Fruit fly (Drosophila melanogaster) whole organism, prepupa: Measurements from ENCODE around the gene Spc105R.

ENCODE experiments used
- CG10631 ChIP-seq: fragments of 200-800 bp; sonication (Bioruptor generic); optimal IDR thresholded peaks from 2 replicates; lab custom pipeline; 2016; ENCODE audit warnings: missing biosample characterization, missing genetic modification characterization
- CG10669 ChIP-seq: fragments of 200-800 bp; sonication (Bioruptor generic); optimal IDR thresholded peaks from 3 replicates; lab custom pipeline; 2018; ENCODE audit warnings: missing biosample characterization, mild to moderate bottlenecking, missing genetic modification characterization, moderate library complexity
- CG11294 ChIP-seq: fragments of 200-800 bp; sonication (Bioruptor generic); IDR thresholded peaks from 2 replicates; pipeline ENCODE4 v1.3.6; 2022; ENCODE audit warnings: missing biosample characterization, missing genetic modification characterization
- CG11762 ChIP-seq: fragments of 200-800 bp; sonication (Bioruptor generic); optimal IDR thresholded peaks from 3 replicates; lab custom pipeline; 2016; ENCODE audit warnings: missing biosample characterization, missing genetic modification characterization; ENCODE audit not compliant: insufficient read depth
- CG11902 ChIP-seq: fragments of 200-800 bp; sonication (Bioruptor generic); optimal IDR thresholded peaks from 3 replicates; lab custom pipeline; 2016; ENCODE audit warnings: missing biosample characterization, missing genetic modification characterization
- CG16779 ChIP-seq: fragments of 200-800 bp; sonication (Bioruptor generic); optimal IDR thresholded peaks from 3 replicates; lab custom pipeline; 2017; ENCODE audit warnings: missing biosample characterization, mild to moderate bottlenecking, missing genetic modification characterization
- CG32006 ChIP-seq: fragments of 200-800 bp; sonication (Bioruptor generic); optimal IDR thresholded peaks from 3 replicates; lab custom pipeline; 2017; ENCODE audit warnings: missing biosample characterization, mild to moderate bottlenecking, missing genetic modification characterization
- CG3919 ChIP-seq: fragments of 200-800 bp; sonication (Bioruptor generic); optimal IDR thresholded peaks from 3 replicates; lab custom pipeline; 2016; ENCODE audit warnings: missing biosample characterization, missing genetic modification characterization
- CG4318 ChIP-seq: fragments of 200-800 bp; sonication (Bioruptor generic); optimal IDR thresholded peaks from 3 replicates; lab custom pipeline; 2017; ENCODE audit warnings: missing biosample characterization, mild to moderate bottlenecking, missing genetic modification characterization
- CG6808 ChIP-seq: fragments of 200-800 bp; sonication (Bioruptor generic); optimal IDR thresholded peaks from 3 replicates; lab custom pipeline; 2017; ENCODE audit warnings: missing biosample characterization, missing genetic modification characterization, mild to moderate bottlenecking, moderate library complexity, missing genetic modification reagents
- CG6854 ChIP-seq: fragments of 200-800 bp; sonication (Bioruptor generic); optimal IDR thresholded peaks from 2 replicates; lab custom pipeline; 2017; ENCODE audit warnings: missing biosample characterization, mild to moderate bottlenecking, missing genetic modification characterization
- CG7368 ChIP-seq: fragments of 200-800 bp; sonication (Bioruptor generic); optimal IDR thresholded peaks from 3 replicates; lab custom pipeline; 2016; ENCODE audit warnings: missing biosample characterization, missing genetic modification characterization
- CG8119 ChIP-seq: fragments of 200-800 bp; sonication (Bioruptor generic); IDR thresholded peaks from 3 replicates; pipeline ENCODE4 v1.3.6; 2022; ENCODE audit warnings: missing biosample characterization, missing genetic modification characterization
- CG8319 ChIP-seq: fragments of 200-800 bp; sonication (Bioruptor generic); optimal IDR thresholded peaks from 3 replicates; lab custom pipeline; 2016; ENCODE audit warnings: missing biosample characterization, missing genetic modification characterization
- CG8632 ChIP-seq: fragments of 200-800 bp; sonication (Bioruptor generic); optimal IDR thresholded peaks from 3 replicates; lab custom pipeline; 2016; ENCODE audit warnings: missing biosample characterization, missing genetic modification characterization
- CG9139 ChIP-seq: fragments of 200-800 bp; sonication (Bioruptor generic); optimal IDR thresholded peaks from 3 replicates; lab custom pipeline; 2017; ENCODE audit warnings: missing biosample characterization, mild to moderate bottlenecking, missing genetic modification characterization
- Eip75B ChIP-seq: fragments of 200-800 bp; sonication (Bioruptor generic); optimal IDR thresholded peaks from 3 replicates; lab custom pipeline; 2016; ENCODE audit warnings: missing biosample characterization, missing genetic modification characterization
- Eip78C ChIP-seq: fragments of 200-800 bp; sonication (Bioruptor generic); peaks from one replicate; lab custom pipeline; 2016; ENCODE audit warnings: missing biosample characterization, missing genetic modification characterization
- Eip93F ChIP-seq: fragments of 200-800 bp; sonication (Bioruptor generic); optimal IDR thresholded peaks from 2 replicates; lab custom pipeline; 2016; ENCODE audit warnings: missing biosample characterization, mild to moderate bottlenecking, missing genetic modification characterization
- Hr4 ChIP-seq: fragments of 200-800 bp; sonication (Bioruptor generic); optimal IDR thresholded peaks from 3 replicates; lab custom pipeline; 2016; ENCODE audit warnings: missing biosample characterization, missing genetic modification characterization
- Lpt ChIP-seq: fragments of 200-800 bp; sonication (Bioruptor generic); optimal IDR thresholded peaks from 3 replicates; lab custom pipeline; 2016; ENCODE audit warnings: missing biosample characterization, missing genetic modification characterization
- Met ChIP-seq: fragments of 200-800 bp; sonication (Bioruptor generic); optimal IDR thresholded peaks from 3 replicates; lab custom pipeline; 2016; ENCODE audit warnings: missing biosample characterization, missing genetic modification characterization
- OdsH ChIP-seq: fragments of 200-800 bp; sonication (Bioruptor generic); optimal IDR thresholded peaks from 3 replicates; lab custom pipeline; 2016; ENCODE audit warnings: missing biosample characterization, missing genetic modification characterization
- Smox ChIP-seq: fragments of 200-800 bp; sonication (Bioruptor generic); optimal IDR thresholded peaks from 3 replicates; lab custom pipeline; 2016; ENCODE audit warnings: missing biosample characterization, missing genetic modification characterization
- Sox102F ChIP-seq: fragments of 200-800 bp; sonication (Bioruptor generic); optimal IDR thresholded peaks from 2 replicates; lab custom pipeline; 2016; ENCODE audit warnings: missing biosample characterization, mild to moderate bottlenecking, missing genetic modification characterization
- Sox14 ChIP-seq: fragments of 200-800 bp; sonication (Bioruptor generic); optimal IDR thresholded peaks from 3 replicates; lab custom pipeline; 2016; ENCODE audit warnings: missing biosample characterization, missing genetic modification characterization
- acj6 ChIP-seq: fragments of 200-800 bp; sonication (Bioruptor generic); optimal IDR thresholded peaks from 3 replicates; lab custom pipeline; 2016; ENCODE audit warnings: missing biosample characterization, missing genetic modification characterization
- cyc ChIP-seq: fragments of 200-800 bp; sonication (Bioruptor generic); optimal IDR thresholded peaks from 3 replicates; lab custom pipeline; 2016; ENCODE audit warnings: missing biosample characterization, missing genetic modification characterization
- esn ChIP-seq: fragments of 200-800 bp; sonication (Bioruptor generic); optimal IDR thresholded peaks from 2 replicates; lab custom pipeline; 2016; ENCODE audit warnings: missing biosample characterization, mild to moderate bottlenecking, missing genetic modification characterization, moderate library complexity
- fd85E ChIP-seq: fragments of 200-800 bp; sonication (Bioruptor generic); optimal IDR thresholded peaks from 3 replicates; lab custom pipeline; 2016; ENCODE audit warnings: missing biosample characterization, missing genetic modification characterization
- fkh ChIP-seq: fragments of 200-800 bp; sonication (Bioruptor generic); optimal IDR thresholded peaks from 3 replicates; lab custom pipeline; 2017; ENCODE audit warnings: missing biosample characterization, mild to moderate bottlenecking, missing genetic modification characterization, moderate library complexity
- net ChIP-seq: fragments of 200-800 bp; sonication (Bioruptor generic); optimal IDR thresholded peaks from 3 replicates; lab custom pipeline; 2016; ENCODE audit warnings: missing biosample characterization, missing genetic modification characterization
- pdm3 ChIP-seq: fragments of 200-800 bp; sonication (Bioruptor generic); optimal IDR thresholded peaks from 3 replicates; lab custom pipeline; 2016; ENCODE audit warnings: missing biosample characterization, missing genetic modification characterization
- salr ChIP-seq, 2 experiments: fragments of 200-800 bp; sonication (Bioruptor generic); optimal IDR thresholded peaks; 3 replicates each; lab custom pipeline; 2016 to 2018; ENCODE audit warnings: missing biosample characterization in 2 of 2, missing genetic modification characterization in 2 of 2, mild to moderate bottlenecking in 1 of 2
- spab ChIP-seq: fragments of 200-800 bp; sonication (Bioruptor generic); optimal IDR thresholded peaks from 2 replicates; lab custom pipeline; 2017; ENCODE audit warnings: missing biosample characterization, mild to moderate bottlenecking, missing genetic modification characterization, missing genetic modification reagents
- ss ChIP-seq, 2 experiments: fragments of 200-800 bp; sonication (Bioruptor generic); optimal IDR thresholded peaks; 2 replicates in 1 of 2; 3 replicates in 1 of 2; lab custom pipeline; 2017 to 2018; ENCODE audit warnings: mild to moderate bottlenecking in 2 of 2, missing biosample characterization in 2 of 2, missing genetic modification characterization in 2 of 2, moderate library complexity in 1 of 2
- svp ChIP-seq: fragments of 200-800 bp; sonication (Bioruptor generic); peaks from one replicate; lab custom pipeline; 2016; ENCODE audit warnings: missing biosample characterization, missing genetic modification characterization
- vri ChIP-seq: fragments of 200-800 bp; sonication (Bioruptor generic); optimal IDR thresholded peaks from 3 replicates; lab custom pipeline; 2016; ENCODE audit warnings: missing biosample characterization, mild to moderate bottlenecking, missing genetic modification characterization

The Spc105R gene

DNA sequence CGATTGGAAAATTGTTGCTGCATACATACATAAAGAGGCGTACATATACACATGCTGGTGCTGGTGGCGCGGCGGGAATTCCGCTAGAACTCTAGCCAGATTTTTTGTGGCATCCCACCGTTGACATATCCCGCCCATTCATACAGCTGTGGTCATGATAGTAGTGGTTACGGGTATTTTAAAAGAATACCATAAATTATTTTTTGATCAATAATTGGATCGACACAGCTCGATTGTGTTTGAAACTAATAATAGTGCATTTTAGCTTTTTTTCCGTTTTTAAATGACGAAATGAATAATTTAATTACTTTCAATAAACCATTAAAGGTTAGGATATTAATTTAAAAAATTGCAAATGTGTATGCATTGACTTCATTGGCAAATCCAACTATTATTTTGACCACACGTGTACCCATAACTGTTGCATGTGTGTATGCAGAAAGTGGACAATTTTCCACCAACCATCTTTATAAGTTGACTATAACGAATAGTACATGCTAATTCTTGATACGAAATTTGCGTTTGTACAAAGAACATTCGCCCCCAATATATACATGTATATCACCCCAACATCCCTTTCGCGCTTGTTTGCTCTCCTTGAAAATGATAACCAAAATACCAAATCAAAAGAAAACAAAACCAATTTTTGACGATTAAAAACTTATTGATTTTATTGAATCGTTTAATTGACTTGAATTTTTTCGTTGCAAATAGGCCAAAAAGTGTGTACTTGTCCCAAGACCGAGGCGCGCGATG, 28.1 kb upstream of the Spc105R start (continued):
- peak; percentile 51 for TF ChIP-seq CG16779 (tag; lab: Kevin White, UChicago)
- peak; percentile 85 for TF ChIP-seq CG3919 (GFP tag; lab: Kevin White, UChicago)
- peak; percentile 97 for TF ChIP-seq Eip78C (GFP tag; lab: Kevin White, UChicago)
- TF ChIP-seq Lpt (GFP tag; lab: Kevin White, UChicago): peak; percentile 56
- TF ChIP-seq Eip93F (GFP tag; lab: Kevin White, UChicago): peak; percentile 45
- TF ChIP-seq CG11294 (GFP tag; lab: Robert Waterston, UW): peak; percentile 70
- peak; percentile 62 for TF ChIP-seq CG8319 (GFP tag; lab: Kevin White, UChicago)
- peak; percentile 72 for TF ChIP-seq CG10631 (GFP tag; lab: Kevin White, UChicago)
- peak; percentile 56 for TF ChIP-seq CG11902
- TF ChIP-seq svp (GFP tag; lab: Kevin White, UChicago): peak; percentile 91
- peak; percentile 66 for TF ChIP-seq vri (GFP tag; lab: Kevin White, UChicago)
- peak; percentile 90 for TF ChIP-seq net
- peak; percentile 8 for TF ChIP-seq fkh (GFP tag; lab: Kevin White, UChicago)
- peak; percentile 85 for TF ChIP-seq Sox102F (GFP tag; lab: Kevin White, UChicago)
- TF ChIP-seq CG4318: no peak
- peak; percentile 79 for TF ChIP-seq acj6 (GFP tag; lab: Kevin White, UChicago)
- TF ChIP-seq salr (GFP tag; optimal IDR thresholded peaks at IDR 0.05; lab: Kevin White, UChicago): peak; percentile 64 to 82
- TF ChIP-seq CG8119: peak; percentile 91
- TF ChIP-seq CG9139 (GFP tag; lab: Kevin White, UChicago): peak; percentile 33
- TF ChIP-seq Sox14 (GFP tag; lab: Kevin White, UChicago): peak; percentile 84
- peak; percentile 85 for TF ChIP-seq Eip75B (GFP tag; lab: Kevin White, UChicago)
- TF ChIP-seq OdsH (GFP tag; lab: Kevin White, UChicago): peak; percentile 82
- TF ChIP-seq ss (GFP tag; optimal IDR thresholded peaks at IDR 0.05; lab: Kevin White, UChicago): peak; percentile 30 to 63
- peak; percentile 84 for TF ChIP-seq CG10669 (GFP tag; lab: Kevin White, UChicago)
- peak; percentile 87 for TF ChIP-seq Met
- peak; percentile 86 for TF ChIP-seq Hr4 (GFP tag; lab: Kevin White, UChicago)
- TF ChIP-seq pdm3 (GFP tag; lab: Kevin White, UChicago): peak; percentile 86
- peak; percentile 83 for TF ChIP-seq Smox (GFP tag; lab: Kevin White, UChicago)
- peak; percentile 81 for TF ChIP-seq CG7368 (GFP tag; lab: Kevin White, UChicago)
- TF ChIP-seq CG6854 (GFP tag; lab: Kevin White, UChicago): no peak
- peak; percentile 78 for TF ChIP-seq CG8632 (GFP tag; lab: Kevin White, UChicago)
- peak; percentile 63 for TF ChIP-seq CG6808 (GFP tag; lab: Kevin White, UChicago)
- peak; percentile 65 for TF ChIP-seq spab (GFP tag; lab: Kevin White, UChicago)
- TF ChIP-seq CG11762 (GFP tag; lab: Kevin White, UChicago): peak; percentile 70
- peak; percentile 86 for TF ChIP-seq esn (GFP tag; lab: Kevin White, UChicago)

DNA sequence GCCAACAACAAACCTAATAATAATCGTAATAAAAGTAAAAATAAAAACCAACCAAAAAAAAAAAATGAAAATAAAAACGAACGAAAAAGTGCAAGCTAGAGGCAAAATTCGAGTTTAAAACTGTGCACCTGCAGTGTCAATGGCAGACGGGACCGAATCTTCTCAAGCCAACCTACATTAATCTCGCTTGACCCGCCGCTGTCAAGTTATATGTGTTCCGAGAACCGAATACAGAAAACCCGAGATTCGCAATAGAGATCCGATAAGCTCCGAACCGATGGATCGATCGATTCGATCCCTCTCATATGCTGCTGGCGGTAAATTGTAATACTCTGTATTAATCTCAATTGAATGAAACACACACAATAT, 27.6 kb upstream of the Spc105R start:
- TF ChIP-seq svp (GFP tag; lab: Kevin White, UChicago) (peak; percentile 94), cyc (GFP tag; lab: Kevin White, UChicago) (no peak)

DNA sequence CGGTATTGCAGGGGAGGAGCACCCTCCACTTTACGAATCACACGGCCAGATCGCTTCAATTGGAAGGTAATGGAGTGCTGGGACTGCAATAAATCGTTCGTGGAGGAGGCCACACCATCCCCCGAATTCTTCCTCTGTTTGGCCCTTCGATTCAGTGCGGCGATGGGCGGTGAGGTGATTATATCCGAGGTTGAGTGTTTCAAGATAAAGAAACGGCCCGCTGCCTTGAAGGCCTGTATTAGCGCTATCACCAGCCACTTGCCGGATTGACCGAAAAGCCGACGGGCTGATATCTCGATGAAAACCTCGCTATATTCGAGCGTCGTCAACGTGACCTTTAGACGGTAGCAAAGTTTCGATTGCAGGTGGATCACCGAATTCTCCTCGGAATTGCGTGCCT, 22.7 kb upstream of the Spc105R start:
- TF ChIP-seq CG32006 (no peak), Met (no peak), fd85E (GFP tag; lab: Kevin White, UChicago) (no peak), CG8632 (GFP tag; lab: Kevin White, UChicago) (no peak), Lpt (GFP tag; lab: Kevin White, UChicago) (no peak), acj6 (GFP tag; lab: Kevin White, UChicago) (no peak)
